Fruit fly (Drosophila melanogaster) whole organism, embryonic: ENCODE data around the gene CG14646.

ENCODE experiments used
- B-H1 ChIP-seq: fragments of 200-800 bp; sonication (Bioruptor generic); IDR thresholded peaks from 3 replicates; pipeline ENCODE4 v1.3.6; 2022; ENCODE audit warnings: missing biosample characterization, missing genetic modification characterization
- CG10147 ChIP-seq: fragments of 200-800 bp; sonication (Bioruptor generic); optimal IDR thresholded peaks from 2 replicates; lab custom pipeline; 2019; ENCODE audit warnings: missing biosample characterization, mild to moderate bottlenecking, missing genetic modification characterization, moderate library complexity
- CG10431 ChIP-seq: fragments of 200-800 bp; sonication (Bioruptor generic); optimal IDR thresholded peaks from 3 replicates; lab custom pipeline; 2018; ENCODE audit warnings: missing biosample characterization, mild to moderate bottlenecking, missing genetic modification characterization
- CG10543 ChIP-seq: fragments of 200-800 bp; sonication (Bioruptor generic); optimal IDR thresholded peaks from 3 replicates; lab custom pipeline; 2017; ENCODE audit warnings: missing biosample characterization, mild to moderate bottlenecking, missing genetic modification characterization, moderate library complexity
- CG10654 ChIP-seq: fragments of 200-800 bp; sonication (Bioruptor generic); optimal IDR thresholded peaks from 2 replicates; lab custom pipeline; 2016; ENCODE audit warnings: missing biosample characterization, missing genetic modification characterization
- CG11456 ChIP-seq: fragments of 200-800 bp; sonication (Bioruptor generic); IDR thresholded peaks from 3 replicates; pipeline ENCODE4 v1.3.6; 2022; ENCODE audit warnings: missing biosample characterization, missing genetic modification characterization
- CG12391 ChIP-seq: fragments of 200-800 bp; sonication (Bioruptor generic); optimal IDR thresholded peaks from 3 replicates; lab custom pipeline; 2018; ENCODE audit warnings: missing biosample characterization, mild to moderate bottlenecking, missing genetic modification characterization, moderate library complexity
- CG13894 ChIP-seq: fragments of 200-800 bp; sonication (Bioruptor generic); optimal IDR thresholded peaks from 3 replicates; lab custom pipeline; 2018; ENCODE audit warnings: missing biosample characterization, mild to moderate bottlenecking, missing genetic modification characterization, moderate library complexity
- CG14965 ChIP-seq: fragments of 200-800 bp; sonication (Bioruptor generic); optimal IDR thresholded peaks from 2 replicates; lab custom pipeline; 2016; ENCODE audit warnings: missing biosample characterization, missing genetic modification characterization, borderline replicate concordance
- CG2202 ChIP-seq: fragments of 200-800 bp; sonication (Bioruptor generic); optimal IDR thresholded peaks from 2 replicates; lab custom pipeline; 2018; ENCODE audit warnings: missing biosample characterization, mild to moderate bottlenecking, missing genetic modification characterization
- CG2712 ChIP-seq: fragments of 200-800 bp; optimal IDR thresholded peaks from 3 replicates; lab custom pipeline; 2019; ENCODE audit warnings: missing biosample characterization, mild to moderate bottlenecking, missing genetic modification characterization, moderate library complexity
- CG2889 ChIP-seq: fragments of 200-800 bp; sonication (Bioruptor generic); IDR thresholded peaks from 3 replicates; pipeline ENCODE4 v1.3.6; 2022; ENCODE audit warnings: missing biosample characterization, missing genetic modification characterization
- CG30020 ChIP-seq: fragments of 200-800 bp; optimal IDR thresholded peaks from 2 replicates; lab custom pipeline; 2019; ENCODE audit warnings: missing biosample characterization, mild to moderate bottlenecking, missing genetic modification characterization, moderate library complexity
- CG4282 ChIP-seq: fragments of 200-800 bp; sonication (Bioruptor generic); optimal IDR thresholded peaks from 2 replicates; lab custom pipeline; 2016; ENCODE audit warnings: missing biosample characterization, missing genetic modification characterization
- CG7556 ChIP-seq: fragments of 200-800 bp; sonication (Bioruptor generic); optimal IDR thresholded peaks from 2 replicates; lab custom pipeline; 2017; ENCODE audit warnings: missing biosample characterization, mild to moderate bottlenecking, missing genetic modification characterization
- CG8281 ChIP-seq: fragments of 200-800 bp; sonication (Bioruptor generic); optimal IDR thresholded peaks from 2 replicates; lab custom pipeline; 2018; ENCODE audit warnings: missing biosample characterization, mild to moderate bottlenecking, missing genetic modification characterization, moderate library complexity
- CG8290 ChIP-seq, 3 experiments: fragments of 200-800 bp; sonication (Bioruptor generic); optimal IDR thresholded peaks; 2 replicates each; lab custom pipeline; 2016 to 2019; ENCODE audit warnings: missing biosample characterization in 3 of 3, missing genetic modification characterization in 3 of 3, mild to moderate bottlenecking in 2 of 3, moderate library complexity in 1 of 3
- CG9609 ChIP-seq: fragments of 200-800 bp; sonication (Bioruptor generic); optimal IDR thresholded peaks from 3 replicates; lab custom pipeline; 2016; ENCODE audit warnings: missing biosample characterization, missing genetic modification characterization
- Doc3 ChIP-seq: fragments of 200-800 bp; sonication (Bioruptor generic); IDR thresholded peaks from 3 replicates; pipeline ENCODE4 v1.3.6; 2022; ENCODE audit warnings: missing biosample characterization, missing genetic modification characterization; ENCODE audit not compliant: partially characterized antibody
- Gsc ChIP-seq: fragments of 200-800 bp; sonication (Bioruptor generic); IDR thresholded peaks from 2 replicates; pipeline ENCODE4 v1.3.6; 2022; ENCODE audit warnings: missing biosample characterization, missing genetic modification characterization
- Lhr ChIP-seq: fragments of 200-800 bp; sonication (Bioruptor generic); optimal IDR thresholded peaks from 3 replicates; lab custom pipeline; 2017; ENCODE audit warnings: mild to moderate bottlenecking, missing biosample characterization, missing genetic modification reagents, missing genetic modification characterization
- Mrtf ChIP-seq: fragments of 200-800 bp; sonication (Bioruptor generic); IDR thresholded peaks from 3 replicates; pipeline ENCODE4 v1.3.6; 2022; ENCODE audit warnings: missing biosample characterization, missing genetic modification characterization
- NC2α ChIP-seq: fragments of 200-800 bp; sonication (Bioruptor generic); optimal IDR thresholded peaks from 2 replicates; lab custom pipeline; 2016; ENCODE audit warnings: missing biosample characterization, missing genetic modification characterization
- Nf-YB ChIP-seq: fragments of 200-800 bp; sonication (Bioruptor generic); optimal IDR thresholded peaks from 3 replicates; lab custom pipeline; 2019; ENCODE audit warnings: missing biosample characterization, mild to moderate bottlenecking, missing genetic modification characterization, moderate library complexity
- Rx ChIP-seq: fragments of 200-800 bp; sonication (Bioruptor generic); IDR thresholded peaks from 2 replicates; pipeline ENCODE4 v1.3.6; 2022; ENCODE audit warnings: missing biosample characterization, missing genetic modification characterization
- ato ChIP-seq: fragments of 200-800 bp; sonication (Bioruptor generic); IDR thresholded peaks from 2 replicates; pipeline ENCODE4 v1.3.6; 2022; ENCODE audit warnings: missing biosample characterization, missing genetic modification characterization; ENCODE audit not compliant: partially characterized antibody
- caup ChIP-seq: fragments of 200-800 bp; sonication (Bioruptor generic); optimal IDR thresholded peaks from 3 replicates; lab custom pipeline; 2017; ENCODE audit warnings: missing biosample characterization, mild to moderate bottlenecking, missing genetic modification characterization, moderate library complexity; ENCODE audit not compliant: severe bottlenecking
- cg ChIP-seq: fragments of 200-800 bp; sonication (Bioruptor generic); optimal IDR thresholded peaks from 3 replicates; lab custom pipeline; 2019; ENCODE audit warnings: missing biosample characterization, mild to moderate bottlenecking, missing genetic modification characterization, moderate library complexity
- dan ChIP-seq: fragments of 200-800 bp; sonication (Bioruptor generic); IDR thresholded peaks from 2 replicates; pipeline ENCODE4 v1.3.6; 2022; ENCODE audit warnings: missing biosample characterization, missing genetic modification characterization
- dimm ChIP-seq: fragments of 200-800 bp; sonication (Bioruptor generic); IDR thresholded peaks from 2 replicates; pipeline ENCODE4 v1.3.6; 2022; ENCODE audit warnings: missing biosample characterization, missing genetic modification characterization
- esg ChIP-seq: fragments of 200-800 bp; sonication (Bioruptor generic); conservative IDR thresholded peaks from 2 replicates; pipeline ENCODE4 v1.3.6; 2022; ENCODE audit warnings: missing biosample characterization, missing genetic modification characterization
- exex ChIP-seq: fragments of 200-800 bp; sonication (Bioruptor generic); optimal IDR thresholded peaks from 4 replicates; lab custom pipeline; 2018; ENCODE audit warnings: missing biosample characterization, mild to moderate bottlenecking, missing genetic modification characterization, moderate library complexity
- gt ChIP-seq: fragments of 200-800 bp; sonication (Bioruptor generic); IDR thresholded peaks from 2 replicates; pipeline ENCODE4 v1.3.6; 2022; ENCODE audit warnings: missing biosample characterization, missing genetic modification characterization
- jumu ChIP-seq: fragments of 200-800 bp; sonication (Bioruptor generic); optimal IDR thresholded peaks from 3 replicates; lab custom pipeline; 2016; ENCODE audit warnings: missing biosample characterization, missing genetic modification characterization
- maf-S ChIP-seq: fragments of 200-800 bp; sonication (Bioruptor generic); optimal IDR thresholded peaks from 2 replicates; lab custom pipeline; 2016; ENCODE audit warnings: missing biosample characterization, missing genetic modification characterization
- oc ChIP-seq: fragments of 200-800 bp; sonication (Bioruptor generic); optimal IDR thresholded peaks from 2 replicates; lab custom pipeline; 2018; ENCODE audit warnings: missing biosample characterization, mild to moderate bottlenecking, missing genetic modification characterization, moderate library complexity
- so ChIP-seq: fragments of 200-800 bp; sonication (Bioruptor generic); IDR thresholded peaks from 3 replicates; pipeline ENCODE4 v1.3.6; 2022; ENCODE audit warnings: missing biosample characterization, missing genetic modification characterization
- ssp ChIP-seq: fragments of 200-800 bp; sonication (Bioruptor generic); IDR thresholded peaks from 2 replicates; pipeline ENCODE4 v1.3.6; 2022; ENCODE audit warnings: missing biosample characterization, missing genetic modification characterization
- tio ChIP-seq: fragments of 200-800 bp; sonication (Bioruptor generic); optimal IDR thresholded peaks from 2 replicates; lab custom pipeline; 2017; ENCODE audit warnings: missing biosample characterization, missing genetic modification characterization, inconsistent platforms
- vnd ChIP-seq: fragments of 200-800 bp; sonication (Bioruptor generic); IDR thresholded peaks from 3 replicates; pipeline ENCODE4 v1.3.6; 2022; ENCODE audit warnings: missing biosample characterization, missing genetic modification characterization; ENCODE audit not compliant: partially characterized antibody

The CG14646 gene

dm6 chr3R:4403706-4404392 is 13.7 kb downstream of the CG14646 start (continued):
- TF ChIP-seq esg (GFP tag; lab: Robert Waterston, UW) (no peak), dan (GFP tag; lab: Robert Waterston, UW) (no peak), CG10431 (GFP tag; lab: Kevin White, UChicago) (no peak), CG10147 (peak; percentile 4), CG2202 (tag; lab: Kevin White, UChicago) (no peak), CG14965 (GFP tag; lab: Kevin White, UChicago) (no peak), tio (GFP tag; lab: Kevin White, UChicago) (no peak), CG2712 (no peak), CG13894 (tag; lab: Kevin White, UChicago) (no peak), Mrtf (GFP tag; lab: Robert Waterston, UW) (no peak), CG10654 (GFP tag; lab: Kevin White, UChicago) (no peak), B-H1 (no peak), CG8281 (no peak), CG9609 (GFP tag; lab: Kevin White, UChicago) (no peak), Gsc (GFP tag; lab: Robert Waterston, UW) (no peak), gt (GFP tag; lab: Robert Waterston, UW) (no peak), ato (GFP tag; lab: Robert Waterston, UW) (no peak), Rx (no peak), CG7556 (GFP tag; lab: Kevin White, UChicago) (no peak), caup (GFP tag; lab: Kevin White, UChicago) (no peak), NC2α (GFP tag; lab: Kevin White, UChicago) (no peak), CG12391 (tag; lab: Kevin White, UChicago) (peak; percentile 16), CG10543 (GFP tag; lab: Kevin White, UChicago) (peak; percentile 35), dimm (no peak), Doc3 (GFP tag; lab: Robert Waterston, UW) (no peak; the same call in 2 of the 3 replicates), CG11456 (GFP tag; lab: Robert Waterston, UW) (no peak), Nf-YB (no peak), maf-S (no peak), CG30020 (tag; lab: Kevin White, UChicago) (no peak), so (GFP tag; lab: Robert Waterston, UW) (no peak), CG2889 (GFP tag; lab: Robert Waterston, UW) (no peak), exex (tag; lab: Kevin White, UChicago) (peak; percentile 67), jumu (no peak), cg (GFP tag; lab: Kevin White, UChicago) (peak; percentile 81), CG4282 (GFP tag; lab: Kevin White, UChicago) (no peak), vnd (GFP tag; lab: Robert Waterston, UW) (no peak), Lhr (no peak), oc (tag; lab: Kevin White, UChicago) (no peak), CG8290 (GFP tag; optimal IDR thresholded peaks at IDR 0.05; lab: Kevin White, UChicago) (peak; percentile 23), CG8290 (tag; optimal IDR thresholded peaks at IDR 0.05; lab: Kevin White, UChicago) (no peak), ssp (GFP tag; lab: Robert Waterston, UW) (no peak)
